Fruit fly (Drosophila melanogaster) whole organism: ENCODE results near the gene Mcm2.

Experiments
- Dll ChIP-seq: fragments of >200 bp; optimal IDR thresholded peaks from 2 replicates; lab custom pipeline; 2017
- psq ChIP-seq: fragments of >200 bp; optimal IDR thresholded peaks from 2 replicates; lab custom pipeline; 2017
- usp ChIP-seq: fragments of >200 bp; optimal IDR thresholded peaks from 2 replicates; lab custom pipeline; 2017; ENCODE audit warnings: missing biosample characterization, missing genetic modification characterization, mixed read lengths

- TF ChIP-seq psq (lab: Kevin White, UChicago) (no peak), Dll (lab: Kevin White, UChicago) (no peak), usp (GFP tag; lab: Kevin White, UChicago) (no peak)
Observed at dm6 chr3R:8272573-8273165, 7.9 kb downstream of the Mcm2 start.
